Worm (Caenorhabditis elegans) whole organism, L1 larva: ENCODE data around the gene cwf-19L2.

Source experiments
- C34B4.2 ChIP-seq: sonication (generic microtip); optimal IDR thresholded peaks from 2 replicates; lab custom pipeline; 2017; ENCODE audit warnings: mild to moderate bottlenecking, missing genetic modification characterization, missing compliant biosample characterization
- F16B12.6 ChIP-seq: fragments of 150-350 bp; optimal IDR thresholded peaks from 2 replicates; lab custom pipeline; 2014; ENCODE audit warnings: missing biosample characterization, missing genetic modification characterization
- aha-1 ChIP-seq: fragments of 150-350 bp; optimal IDR thresholded peaks from 2 replicates; lab custom pipeline; 2014; ENCODE audit warnings: missing biosample characterization, missing genetic modification characterization
- alr-1 ChIP-seq: fragments of 200-800 bp; sonication (Bioruptor generic); optimal IDR thresholded peaks from 2 replicates; lab custom pipeline; 2018; ENCODE audit warnings: borderline replicate concordance, mild to moderate bottlenecking, missing genetic modification characterization, missing compliant biosample characterization
- aly-2 ChIP-seq: fragments of 150-350 bp; optimal IDR thresholded peaks from 2 replicates; lab custom pipeline; 2014; ENCODE audit warnings: missing biosample characterization, missing genetic modification characterization
- blmp-1 ChIP-seq: fragments of 150-350 bp; optimal IDR thresholded peaks from 2 replicates; lab custom pipeline; 2014; ENCODE audit warnings: missing biosample characterization, missing genetic modification characterization
- ceh-88 ChIP-seq: fragments of 200-800 bp; sonication (Bioruptor generic); IDR thresholded peaks from 2 replicates; pipeline ENCODE4 v1.3.6; 2022; ENCODE audit warnings: missing genetic modification characterization, missing compliant biosample characterization
- ceh-90 ChIP-seq: sonication (generic microtip); optimal IDR thresholded peaks from 2 replicates; lab custom pipeline; 2016; ENCODE audit warnings: missing genetic modification characterization, missing compliant biosample characterization
- ces-1 ChIP-seq: fragments of 150-350 bp; optimal IDR thresholded peaks from 2 replicates; lab custom pipeline; 2014; ENCODE audit warnings: missing biosample characterization, missing genetic modification reagents, missing genetic modification characterization
- dpl-1 ChIP-seq, 3 experiments: fragments of 150-350 bp in 2 of 3; sonication (generic microtip) in 1 of 3; optimal IDR thresholded peaks; 2 replicates each; lab custom pipeline; 2014 to 2017; ENCODE audit warnings: missing biosample characterization in 3 of 3, missing genetic modification characterization in 3 of 3, missing genetic modification reagents in 3 of 3
- efl-1 ChIP-seq, 4 experiments: fragments of 150-350 bp; optimal IDR thresholded peaks in 3 of 4; peaks in 1 of 4; 1 replicate in 1 of 4; 2 replicates in 3 of 4; lab custom pipeline; 2014; ENCODE audit warnings: missing biosample characterization in 2 of 4, missing genetic modification characterization in 2 of 4, missing genetic modification reagents in 2 of 4
- egl-13 ChIP-seq: sonication (generic microtip); optimal IDR thresholded peaks from 2 replicates; lab custom pipeline; 2016; ENCODE audit warnings: missing genotype, missing genetic modification reagents, missing genetic modification characterization, missing compliant biosample characterization
- egl-27 ChIP-seq, 2 experiments: fragments of 150-350 bp in 1 of 2; sonication (generic microtip); optimal IDR thresholded peaks; 3 replicates each; lab custom pipeline; 2017 to 2018; ENCODE audit warnings: missing biosample characterization in 2 of 2, missing genetic modification characterization in 2 of 2, missing genetic modification reagents in 2 of 2
- elt-3 ChIP-seq, 6 experiments: fragments of 150-350 bp in 1 of 6; sonication (generic microtip); optimal IDR thresholded peaks; 2 replicates each; lab custom pipeline; 2017 to 2018; ENCODE audit warnings: missing biosample characterization in 6 of 6, missing genetic modification characterization in 6 of 6, inconsistent platforms in 1 of 6
- fkh-4 ChIP-seq: sonication (generic microtip); optimal IDR thresholded peaks from 2 replicates; lab custom pipeline; 2016; ENCODE audit warnings: missing compliant biosample characterization, missing genetic modification characterization, borderline replicate concordance
- fos-1 ChIP-seq: fragments of 150-350 bp; optimal IDR thresholded peaks from 2 replicates; lab custom pipeline; 2014; ENCODE audit warnings: missing biosample characterization, missing genetic modification characterization
- hlh-17 ChIP-seq: fragments of 200-800 bp; sonication (Bioruptor generic); optimal IDR thresholded peaks from 2 replicates; lab custom pipeline; 2018; ENCODE audit warnings: missing genetic modification characterization, mild to moderate bottlenecking, missing compliant biosample characterization, moderate library complexity, borderline replicate concordance
- hlh-4 ChIP-seq: sonication (generic microtip); optimal IDR thresholded peaks from 2 replicates; lab custom pipeline; 2016; ENCODE audit warnings: mild to moderate bottlenecking, missing genetic modification characterization, missing compliant biosample characterization
- lin-14 ChIP-seq: fragments of 200-800 bp; sonication (Bioruptor generic); optimal IDR thresholded peaks from 2 replicates; lab custom pipeline; 2018; ENCODE audit warnings: mild to moderate bottlenecking, missing genetic modification characterization, moderate library complexity, missing compliant biosample characterization
- lsy-2 ChIP-seq, 2 experiments: fragments of 150-350 bp; optimal IDR thresholded peaks; 2 replicates each; lab custom pipeline; 2014; ENCODE audit warnings: missing biosample characterization in 2 of 2, missing genetic modification characterization in 2 of 2
- mab-9 ChIP-seq: fragments of 200-800 bp; sonication (Bioruptor generic); IDR thresholded peaks from 2 replicates; pipeline ENCODE4 v1.3.6; 2022; ENCODE audit warnings: missing genetic modification reagents, missing genetic modification characterization, missing compliant biosample characterization
- mdl-1 ChIP-seq, 2 experiments: fragments of 150-350 bp; optimal IDR thresholded peaks; 2 replicates each; lab custom pipeline; 2014 to 2017; ENCODE audit warnings: missing biosample characterization in 2 of 2, missing genetic modification characterization in 2 of 2, inconsistent platforms in 1 of 2
- mef-2 ChIP-seq: fragments of 150-350 bp; optimal IDR thresholded peaks from 2 replicates; lab custom pipeline; 2014; ENCODE audit warnings: missing biosample characterization, missing genetic modification characterization
- mep-1 ChIP-seq: fragments of 150-350 bp; optimal IDR thresholded peaks from 2 replicates; lab custom pipeline; 2014; ENCODE audit warnings: missing biosample characterization, missing genetic modification characterization
- nhr-11 ChIP-seq: fragments of 150-350 bp; optimal IDR thresholded peaks from 2 replicates; lab custom pipeline; 2014; ENCODE audit warnings: missing biosample characterization, missing genetic modification characterization
- nhr-12 ChIP-seq: sonication (generic microtip); optimal IDR thresholded peaks from 2 replicates; lab custom pipeline; 2017; ENCODE audit warnings: missing biosample characterization, missing genetic modification characterization
- nhr-237 ChIP-seq: fragments of 150-350 bp; optimal IDR thresholded peaks from 2 replicates; lab custom pipeline; 2014; ENCODE audit warnings: missing biosample characterization, missing genetic modification characterization
- nhr-28 ChIP-seq: fragments of 150-350 bp; optimal IDR thresholded peaks from 2 replicates; lab custom pipeline; 2014; ENCODE audit warnings: missing biosample characterization, missing genetic modification characterization
- nhr-47 ChIP-seq: sonication (generic microtip); optimal IDR thresholded peaks from 2 replicates; lab custom pipeline; 2016; ENCODE audit warnings: mild to moderate bottlenecking, missing genetic modification characterization, moderate library complexity, missing compliant biosample characterization
- nhr-71 ChIP-seq: sonication (generic microtip); optimal IDR thresholded peaks from 2 replicates; lab custom pipeline; 2016; ENCODE audit warnings: mild to moderate bottlenecking, missing genetic modification characterization, moderate library complexity, missing compliant biosample characterization
- nhr-76 ChIP-seq: sonication (generic microtip); optimal IDR thresholded peaks from 2 replicates; lab custom pipeline; 2017; ENCODE audit warnings: missing biosample characterization, missing genetic modification characterization
- nhr-90 ChIP-seq: sonication (generic microtip); optimal IDR thresholded peaks from 2 replicates; lab custom pipeline; 2016; ENCODE audit warnings: mild to moderate bottlenecking, missing genetic modification characterization, missing compliant biosample characterization; ENCODE audit not compliant: poor library complexity
- pag-3 ChIP-seq: sonication (generic microtip); optimal IDR thresholded peaks from 2 replicates; lab custom pipeline; 2017; ENCODE audit warnings: missing genetic modification characterization, mild to moderate bottlenecking, missing compliant biosample characterization, antibody characterized with exemption, borderline replicate concordance; ENCODE audit not compliant: insufficient read depth
- pqm-1 ChIP-seq: sonication (generic microtip); optimal IDR thresholded peaks from 3 replicates; lab custom pipeline; 2017; ENCODE audit warnings: missing biosample characterization, missing genetic modification characterization
- skn-1 ChIP-seq: fragments of 150-350 bp; optimal IDR thresholded peaks from 2 replicates; lab custom pipeline; 2014; ENCODE audit warnings: missing biosample characterization, missing genetic modification characterization
- snpc-4 ChIP-seq: fragments of 150-350 bp; optimal IDR thresholded peaks from 2 replicates; lab custom pipeline; 2014; ENCODE audit warnings: missing biosample characterization, missing genetic modification characterization
- sptf-1 ChIP-seq: fragments of 150-350 bp; optimal IDR thresholded peaks from 2 replicates; lab custom pipeline; 2014; ENCODE audit warnings: missing biosample characterization, missing genetic modification characterization
- sup-37 ChIP-seq: fragments of 200-800 bp; sonication (Bioruptor generic); optimal IDR thresholded peaks from 2 replicates; lab custom pipeline; 2018; ENCODE audit warnings: mild to moderate bottlenecking, missing genetic modification characterization, missing compliant biosample characterization
- swsn-7 ChIP-seq: sonication (generic microtip); optimal IDR thresholded peaks from 2 replicates; lab custom pipeline; 2016; ENCODE audit warnings: missing genetic modification characterization, missing compliant biosample characterization
- tbx-2 ChIP-seq: sonication (generic microtip); optimal IDR thresholded peaks from 2 replicates; lab custom pipeline; 2016; ENCODE audit warnings: missing genetic modification characterization, missing compliant biosample characterization
- tlp-1 ChIP-seq: fragments of 150-350 bp; optimal IDR thresholded peaks from 2 replicates; lab custom pipeline; 2014; ENCODE audit warnings: missing biosample characterization, missing genetic modification characterization
- unc-62 ChIP-seq: fragments of 150-350 bp; optimal IDR thresholded peaks from 2 replicates; lab custom pipeline; 2014; ENCODE audit warnings: missing biosample characterization, missing genetic modification reagents, missing genetic modification characterization
- unc-98 ChIP-seq: fragments of 200-800 bp; sonication (Bioruptor generic); IDR thresholded peaks from 2 replicates; pipeline ENCODE4 v1.3.6; 2022; ENCODE audit warnings: missing genetic modification characterization, missing compliant biosample characterization
- xbp-1 ChIP-seq: sonication (generic microtip); optimal IDR thresholded peaks from 2 replicates; lab custom pipeline; 2016; ENCODE audit warnings: missing genetic modification characterization, missing compliant biosample characterization
- zip-4 ChIP-seq: fragments of 200-800 bp; sonication (Bioruptor generic); optimal IDR thresholded peaks from 2 replicates; lab custom pipeline; 2018; ENCODE audit warnings: mild to moderate bottlenecking, missing genetic modification characterization, moderate library complexity, missing compliant biosample characterization
- ztf-11 ChIP-seq, 2 experiments: sonication (generic microtip); optimal IDR thresholded peaks; 2 replicates each; lab custom pipeline; 2016 to 2017; ENCODE audit warnings: missing genetic modification characterization in 2 of 2, missing biosample characterization in 1 of 2, missing compliant biosample characterization in 1 of 2
- ztf-4 ChIP-seq: fragments of 150-350 bp; optimal IDR thresholded peaks from 2 replicates; lab custom pipeline; 2014; ENCODE audit warnings: missing biosample characterization, missing genetic modification characterization

The cwf-19L2 gene

DNA sequence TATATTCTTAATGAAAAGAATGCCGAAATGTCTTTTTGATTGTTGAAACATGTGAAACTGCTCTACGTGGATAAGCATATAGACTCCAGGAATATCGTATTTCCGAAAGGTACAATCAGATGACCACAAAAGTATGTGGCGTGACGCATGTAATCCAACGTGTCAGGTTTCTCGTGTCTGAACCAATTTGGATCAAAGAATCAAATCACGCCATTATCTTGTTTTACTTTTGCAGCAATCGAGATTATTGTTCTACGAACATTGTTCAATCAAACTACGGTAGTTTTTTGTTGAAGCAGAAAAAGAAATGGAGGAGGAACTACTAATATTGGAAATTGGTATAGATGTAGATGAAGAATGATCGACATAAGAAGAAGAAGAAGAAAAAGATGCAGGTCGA, 19.7 kb upstream of the cwf-19L2 start (continued):
- no peak for TF ChIP-seq unc-62 (GFP tag; lab: Kevin White, UChicago)
- peak in 1 of 6 experiments; percentile 67 for TF ChIP-seq elt-3 (tag; optimal IDR thresholded peaks at IDR 0.05; lab: Kevin White, UChicago)
- TF ChIP-seq alr-1 (tag; lab: Kevin White, UChicago), result no peak
- peak; percentile 35 for TF ChIP-seq mep-1 (tag; lab: Kevin White, UChicago)
- TF ChIP-seq zip-4 (GFP tag; lab: Kevin White, UChicago), result no peak
- no peak for TF ChIP-seq nhr-11
- no peak for TF ChIP-seq hlh-4 (tag; lab: Kevin White, UChicago)
- TF ChIP-seq nhr-12 (tag; lab: Kevin White, UChicago), result no peak
- TF ChIP-seq pqm-1, result no peak
- TF ChIP-seq fos-1 (tag; lab: Kevin White, UChicago), result no peak

DNA sequence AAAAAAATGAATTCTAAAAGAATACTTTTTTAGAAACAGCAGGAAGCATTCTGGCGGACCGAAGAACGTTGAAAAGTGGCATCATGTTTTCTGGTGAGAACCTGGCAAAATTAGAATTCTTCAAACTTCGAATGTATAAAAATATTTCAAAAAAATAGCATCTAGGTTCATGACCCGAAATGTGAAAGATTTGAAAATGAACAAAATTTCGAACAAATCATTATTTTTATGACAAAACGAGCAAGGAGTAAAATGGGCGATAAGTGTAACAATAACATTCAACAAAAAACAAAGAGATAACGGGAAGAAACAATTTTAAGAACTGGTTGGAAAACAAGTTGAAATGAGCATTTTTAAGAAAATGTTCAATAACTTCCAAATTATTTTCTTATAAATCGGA, 18.1 kb upstream of the cwf-19L2 start, which contains the start of gene psd-1:
Gene psd-1 (minus strand): TSS at position 101 of the 400 bp plus-strand sequence.
- no peak for TF ChIP-seq egl-27 (tag; optimal IDR thresholded peaks at IDR 0.05; lab: Kevin White, UChicago)
- no peak for TF ChIP-seq mdl-1 (tag; optimal IDR thresholded peaks at IDR 0.05; lab: Kevin White, UChicago)
- no peak for TF ChIP-seq efl-1 (optimal IDR thresholded peaks at IDR 0.05; lab: Kevin White, UChicago)
- TF ChIP-seq efl-1 (GFP tag; optimal IDR thresholded peaks at IDR 0.05 in 1 of 2; lab: Kevin White, UChicago), result no peak
- TF ChIP-seq fkh-4 (tag; lab: Kevin White, UChicago), result no peak
- no peak for TF ChIP-seq nhr-71 (tag; lab: Kevin White, UChicago)
- no peak for TF ChIP-seq mef-2
- no peak for TF ChIP-seq aly-2 (tag; lab: Kevin White, UChicago)
- no peak for TF ChIP-seq blmp-1 (tag; lab: Kevin White, UChicago)
- no peak for TF ChIP-seq C34B4.2 (tag; lab: Kevin White, UChicago)
- no peak for TF ChIP-seq hlh-17 (GFP tag; lab: Kevin White, UChicago)
- TF ChIP-seq sptf-1 (tag; lab: Kevin White, UChicago), result no peak
- no peak for TF ChIP-seq ceh-90 (tag; lab: Kevin White, UChicago)
- no peak for TF ChIP-seq F16B12.6 (tag; lab: Kevin White, UChicago)
- no peak for TF ChIP-seq lsy-2 (tag; optimal IDR thresholded peaks at IDR 0.05; lab: Kevin White, UChicago)
- no peak for TF ChIP-seq nhr-11
- TF ChIP-seq ztf-11 (tag; optimal IDR thresholded peaks at IDR 0.05; lab: Kevin White, UChicago), result no peak
- TF ChIP-seq dpl-1 (GFP tag; optimal IDR thresholded peaks at IDR 0.05; lab: Kevin White, UChicago), result no peak
- TF ChIP-seq nhr-47 (tag; lab: Kevin White, UChicago), result no peak
- TF ChIP-seq mep-1 (tag; lab: Kevin White, UChicago), result no peak

DNA sequence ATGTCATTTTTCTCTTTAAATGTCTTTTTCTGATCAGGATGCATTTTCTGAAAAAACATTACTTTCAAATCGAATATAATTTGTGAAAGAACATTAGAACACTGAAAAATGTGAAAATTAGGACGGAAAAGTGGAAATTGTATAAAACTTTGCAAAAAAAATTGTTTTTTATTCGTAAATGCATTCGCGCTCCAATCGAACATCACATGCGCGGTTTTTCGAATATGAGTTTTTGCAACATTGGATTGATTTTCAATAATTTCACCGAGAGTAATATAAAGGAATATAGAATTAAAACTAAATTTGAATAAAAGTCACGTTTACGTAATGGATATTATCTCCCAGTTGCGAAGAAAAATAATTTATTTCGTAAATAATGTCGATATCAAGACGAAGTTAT, 16.2 kb upstream of the cwf-19L2 start, which contains the start of the genes spot-1 and B0361.11:
Gene spot-1 (minus strand): TSS at position 47 of the 400 bp plus-strand sequence.
Gene B0361.11 (plus strand): TSS at position 372 of the 400 bp plus-strand sequence.
- TF ChIP-seq nhr-47 (tag; lab: Kevin White, UChicago), result peak; percentile 77
- peak; percentile 72 for TF ChIP-seq snpc-4
- peak; percentile 68 for TF ChIP-seq xbp-1 (tag; lab: Kevin White, UChicago)
- TF ChIP-seq tbx-2 (tag; lab: Kevin White, UChicago), result peak; percentile 69
- TF ChIP-seq aly-2 (tag; lab: Kevin White, UChicago), result no peak
- peak; percentile 34 for TF ChIP-seq F16B12.6 (tag; lab: Kevin White, UChicago)
- TF ChIP-seq nhr-76 (tag; lab: Kevin White, UChicago), result no peak
- peak; percentile 22 for TF ChIP-seq egl-13 (tag; lab: Kevin White, UChicago)
- TF ChIP-seq nhr-71 (tag; lab: Kevin White, UChicago), result peak; percentile 79
- no peak for TF ChIP-seq ces-1
- TF ChIP-seq nhr-90, result peak; percentile 52
- TF ChIP-seq nhr-237 (tag; lab: Kevin White, UChicago), result no peak
- no peak for TF ChIP-seq ceh-88 (GFP tag; lab: Robert Waterston, UW)
- TF ChIP-seq lin-14 (GFP tag; lab: Kevin White, UChicago), result peak; percentile 62
- TF ChIP-seq skn-1 (tag; lab: Kevin White, UChicago), result peak; percentile 25
- no peak for TF ChIP-seq ztf-4 (tag; lab: Kevin White, UChicago)
- TF ChIP-seq sup-37 (GFP tag; lab: Kevin White, UChicago), result no peak
- TF ChIP-seq unc-98 (GFP tag; lab: Robert Waterston, UW), result no peak
- TF ChIP-seq dpl-1 (GFP tag; optimal IDR thresholded peaks at IDR 0.05; lab: Kevin White, UChicago), result peak; percentile 93 to 97 (median 97)
- TF ChIP-seq swsn-7 (tag; lab: Kevin White, UChicago), result peak; percentile 57
- no peak for TF ChIP-seq mab-9 (GFP tag; lab: Robert Waterston, UW)
- TF ChIP-seq fkh-4 (tag; lab: Kevin White, UChicago), result no peak
- TF ChIP-seq alr-1 (tag; lab: Kevin White, UChicago), result no peak
- TF ChIP-seq egl-27 (tag; optimal IDR thresholded peaks at IDR 0.05; lab: Kevin White, UChicago), result no peak
- no peak for TF ChIP-seq pag-3 (tag; lab: Kevin White, UChicago)
- no peak for TF ChIP-seq tlp-1 (tag; lab: Kevin White, UChicago)
- TF ChIP-seq nhr-28 (tag; lab: Kevin White, UChicago), result no peak
- TF ChIP-seq aha-1 (tag; lab: Kevin White, UChicago), result no peak
- peak; percentile 79 to 97 for TF ChIP-seq efl-1 (optimal IDR thresholded peaks at IDR 0.05; lab: Kevin White, UChicago)
- peak; percentile 97 to 100 for TF ChIP-seq efl-1 (GFP tag; optimal IDR thresholded peaks at IDR 0.05 in 1 of 2; lab: Kevin White, UChicago)
